Fruit fly (Drosophila melanogaster): ENCODE results near the gene CG12182.

DNA sequence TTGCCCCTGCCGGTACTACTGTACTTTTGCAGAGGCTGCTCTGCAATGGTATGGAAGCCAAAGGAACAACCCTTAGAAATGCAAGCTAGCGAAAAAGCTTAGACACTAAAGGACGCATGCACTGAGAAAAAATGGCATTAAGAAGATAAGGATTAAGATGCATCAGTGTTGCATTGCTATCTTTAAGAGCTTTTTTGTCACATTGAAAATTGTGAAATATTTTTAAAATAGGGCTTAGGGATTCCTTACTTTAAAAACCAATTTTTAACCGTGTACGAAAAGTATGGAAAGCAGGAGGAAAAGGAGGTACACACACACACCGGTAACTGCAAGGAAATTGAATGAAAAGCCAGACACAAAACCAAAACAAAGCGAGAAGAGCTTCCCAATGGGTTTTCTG lies 50.4 kb downstream of the CG12182 start:
- TF ChIP-seq pan (optimal IDR thresholded peaks at IDR 0.05): no peak
- no peak for TF ChIP-seq EcR (GFP tag; optimal IDR thresholded peaks at IDR 0.05)
- TF ChIP-seq psq (optimal IDR thresholded peaks at IDR 0.05): no peak
- TF ChIP-seq Dll (optimal IDR thresholded peaks at IDR 0.05): no peak
- no peak for TF ChIP-seq usp (GFP tag; optimal IDR thresholded peaks at IDR 0.05)
- no peak for TF ChIP-seq CG8478 (optimal IDR thresholded peaks at IDR 0.05)
